Worm (Caenorhabditis elegans) whole organism, mixed stage, embryonic: Measurements from ENCODE around the gene Y52E8A.1.
A peak's percentile ranks its signal among the peaks of the same experiment; 100 is the strongest.

Experiments
- M03D4.4 ChIP-seq: sonication (generic microtip); optimal IDR thresholded peaks from 2 replicates; lab custom pipeline; 2017; ENCODE audit warnings: mild to moderate bottlenecking, missing genetic modification characterization, missing compliant biosample characterization
- bed-3 ChIP-seq: fragments of 200-800 bp; sonication (Bioruptor generic); optimal IDR thresholded peaks from 3 replicates; lab custom pipeline; 2018; ENCODE audit warnings: mild to moderate bottlenecking, missing genetic modification characterization, moderate library complexity, missing compliant biosample characterization
- blmp-1 ChIP-seq: fragments of 150-350 bp; optimal IDR thresholded peaks from 2 replicates; lab custom pipeline; 2014; ENCODE audit warnings: missing biosample characterization, missing genetic modification characterization
- ceh-39 ChIP-seq: fragments of 150-350 bp; optimal IDR thresholded peaks from 2 replicates; lab custom pipeline; 2014; ENCODE audit warnings: missing biosample characterization, missing genetic modification characterization
- ceh-43 ChIP-seq: fragments of 200-800 bp; sonication (Bioruptor generic); optimal IDR thresholded peaks from 2 replicates; lab custom pipeline; 2018; ENCODE audit warnings: mild to moderate bottlenecking, missing genetic modification characterization, moderate library complexity, missing compliant biosample characterization
- ceh-83 ChIP-seq: fragments of 200-800 bp; sonication (Bioruptor generic); optimal IDR thresholded peaks from 2 replicates; lab custom pipeline; 2018; ENCODE audit warnings: mild to moderate bottlenecking, missing genetic modification characterization, missing compliant biosample characterization
- ces-1 ChIP-seq: fragments of 150-350 bp; optimal IDR thresholded peaks from 2 replicates; lab custom pipeline; 2014; ENCODE audit warnings: missing biosample characterization, missing genetic modification reagents, missing genetic modification characterization
- cnd-1 ChIP-seq: fragments of 200-800 bp; sonication (Bioruptor generic); optimal IDR thresholded peaks from 2 replicates; lab custom pipeline; 2018; ENCODE audit warnings: mild to moderate bottlenecking, missing genetic modification characterization, missing compliant biosample characterization
- drap-1 ChIP-seq: fragments of 200-800 bp; sonication (Bioruptor generic); optimal IDR thresholded peaks from 3 replicates; lab custom pipeline; 2018; ENCODE audit warnings: mild to moderate bottlenecking, missing genetic modification characterization, missing compliant biosample characterization
- elt-1 ChIP-seq: sonication (generic microtip); optimal IDR thresholded peaks from 2 replicates; lab custom pipeline; 2017; ENCODE audit warnings: missing genetic modification characterization, mild to moderate bottlenecking, missing compliant biosample characterization, antibody characterized with exemption, moderate library complexity, borderline replicate concordance; ENCODE audit not compliant: insufficient read depth
- flh-1 ChIP-seq: fragments of 200-800 bp; sonication (Bioruptor generic); optimal IDR thresholded peaks from 2 replicates; lab custom pipeline; 2018; ENCODE audit warnings: mild to moderate bottlenecking, missing genetic modification characterization, moderate library complexity, missing compliant biosample characterization
- ham-2 ChIP-seq: fragments of 200-800 bp; sonication (Bioruptor generic); optimal IDR thresholded peaks from 2 replicates; lab custom pipeline; 2018; ENCODE audit warnings: mild to moderate bottlenecking, missing genetic modification characterization, missing compliant biosample characterization
- lin-32 ChIP-seq: fragments of 200-800 bp; sonication (Bioruptor generic); optimal IDR thresholded peaks from 2 replicates; lab custom pipeline; 2018; ENCODE audit warnings: mild to moderate bottlenecking, missing genetic modification characterization, missing compliant biosample characterization
- lsy-2 ChIP-seq: fragments of 150-350 bp; optimal IDR thresholded peaks from 2 replicates; lab custom pipeline; 2014; ENCODE audit warnings: missing biosample characterization, missing genetic modification characterization
- mep-1 ChIP-seq: fragments of 150-350 bp; optimal IDR thresholded peaks from 2 replicates; lab custom pipeline; 2017; ENCODE audit warnings: missing biosample characterization, missing genetic modification reagents, missing genetic modification characterization, inconsistent platforms
- mls-2 ChIP-seq: sonication (generic microtip); optimal IDR thresholded peaks from 2 replicates; lab custom pipeline; 2016; ENCODE audit warnings: mild to moderate bottlenecking, missing genetic modification characterization, moderate library complexity, missing compliant biosample characterization
- nhr-12 ChIP-seq: fragments of 150-350 bp; optimal IDR thresholded peaks from 2 replicates; lab custom pipeline; 2014; ENCODE audit warnings: missing biosample characterization, missing genetic modification characterization
- nhr-237 ChIP-seq: fragments of 150-350 bp; optimal IDR thresholded peaks from 2 replicates; lab custom pipeline; 2014; ENCODE audit warnings: missing biosample characterization, missing genetic modification characterization
- nhr-28 ChIP-seq: fragments of 150-350 bp; optimal IDR thresholded peaks from 2 replicates; lab custom pipeline; 2014; ENCODE audit warnings: missing biosample characterization, missing genetic modification characterization
- nhr-76 ChIP-seq: sonication (generic microtip); optimal IDR thresholded peaks from 2 replicates; lab custom pipeline; 2017; ENCODE audit warnings: missing biosample characterization, missing genetic modification characterization
- pha-4 ChIP-seq: fragments of 150-350 bp; optimal IDR thresholded peaks from 2 replicates; lab custom pipeline; 2018; ENCODE audit warnings: missing biosample characterization, missing genetic modification reagents, missing genetic modification characterization
- sem-2 ChIP-seq: fragments of 200-800 bp; sonication (Bioruptor generic); optimal IDR thresholded peaks from 2 replicates; lab custom pipeline; 2018; ENCODE audit warnings: mild to moderate bottlenecking, missing genetic modification characterization, missing compliant biosample characterization
- snpc-4 ChIP-seq: fragments of 150-350 bp; optimal IDR thresholded peaks from 2 replicates; lab custom pipeline; 2014; ENCODE audit warnings: missing biosample characterization, missing genetic modification characterization
- sptf-1 ChIP-seq: sonication (generic microtip); optimal IDR thresholded peaks from 2 replicates; lab custom pipeline; 2017; ENCODE audit warnings: mild to moderate bottlenecking, missing genetic modification characterization, moderate library complexity, missing compliant biosample characterization
- unc-120 ChIP-seq: sonication (generic microtip); optimal IDR thresholded peaks from 2 replicates; lab custom pipeline; 2017; ENCODE audit warnings: missing genetic modification characterization, missing compliant biosample characterization; ENCODE audit not compliant: poor library complexity, severe bottlenecking
- unc-39 ChIP-seq: fragments of 150-350 bp; optimal IDR thresholded peaks from 2 replicates; lab custom pipeline; 2014; ENCODE audit warnings: missing biosample characterization, missing genetic modification characterization
- unc-62 ChIP-seq: fragments of 150-350 bp; optimal IDR thresholded peaks from 2 replicates; lab custom pipeline; 2014; ENCODE audit warnings: missing biosample characterization, missing genetic modification reagents, missing genetic modification characterization
- zip-8 ChIP-seq: fragments of 150-350 bp; optimal IDR thresholded peaks from 2 replicates; lab custom pipeline; 2014; ENCODE audit warnings: missing biosample characterization, missing genetic modification characterization
- ztf-11 ChIP-seq: fragments of 150-350 bp; optimal IDR thresholded peaks from 2 replicates; lab custom pipeline; 2014; ENCODE audit warnings: missing biosample characterization, missing genetic modification characterization

Y52E8A.1 gene

ce11 chrII:4321766-4322165, at the start of gene Y52E8A.1:
Gene Y52E8A.1 (plus strand): TSS chrII:4322066.
- TF ChIP-seq ceh-39 (tag; lab: Kevin White, UChicago): no peak
- TF ChIP-seq lsy-2 (tag; lab: Kevin White, UChicago): no peak
- no peak for TF ChIP-seq elt-1 (tag; lab: Kevin White, UChicago)
- TF ChIP-seq pha-4: no peak
- TF ChIP-seq ceh-43 (GFP tag; lab: Kevin White, UChicago): no peak
- TF ChIP-seq blmp-1 (tag; lab: Kevin White, UChicago): no peak
- TF ChIP-seq sptf-1 (tag; lab: Kevin White, UChicago): no peak
- no peak for TF ChIP-seq unc-62
- no peak for TF ChIP-seq cnd-1 (tag; lab: Kevin White, UChicago)
- TF ChIP-seq drap-1 (GFP tag; lab: Kevin White, UChicago): no peak
- TF ChIP-seq M03D4.4 (tag; lab: Kevin White, UChicago): no peak
- TF ChIP-seq ham-2 (GFP tag; lab: Kevin White, UChicago): no peak

- TF ChIP-seq snpc-4: no peak
- no peak for TF ChIP-seq mls-2
- TF ChIP-seq drap-1 (GFP tag; lab: Kevin White, UChicago): no peak
- no peak for TF ChIP-seq unc-39 (tag; lab: Kevin White, UChicago)
- no peak for TF ChIP-seq ztf-11
- TF ChIP-seq nhr-12: no peak
- TF ChIP-seq cnd-1 (tag; lab: Kevin White, UChicago): no peak
- TF ChIP-seq blmp-1 (tag; lab: Kevin White, UChicago): no peak
- no peak for TF ChIP-seq ceh-43 (GFP tag; lab: Kevin White, UChicago)
- TF ChIP-seq nhr-237 (tag; lab: Kevin White, UChicago): no peak
- TF ChIP-seq pha-4: no peak
- TF ChIP-seq lin-32: no peak
- TF ChIP-seq unc-120 (tag; lab: Kevin White, UChicago): no peak
- no peak for TF ChIP-seq sem-2 (GFP tag; lab: Kevin White, UChicago)
- no peak for TF ChIP-seq flh-1 (GFP tag; lab: Kevin White, UChicago)
Observed at ce11 chrII:4275637-4276252, 46.1 kb upstream of the Y52E8A.1 start, which contains the start of gene npr-42. Gene npr-42 (plus strand): TSS chrII:4276202.

DNA sequence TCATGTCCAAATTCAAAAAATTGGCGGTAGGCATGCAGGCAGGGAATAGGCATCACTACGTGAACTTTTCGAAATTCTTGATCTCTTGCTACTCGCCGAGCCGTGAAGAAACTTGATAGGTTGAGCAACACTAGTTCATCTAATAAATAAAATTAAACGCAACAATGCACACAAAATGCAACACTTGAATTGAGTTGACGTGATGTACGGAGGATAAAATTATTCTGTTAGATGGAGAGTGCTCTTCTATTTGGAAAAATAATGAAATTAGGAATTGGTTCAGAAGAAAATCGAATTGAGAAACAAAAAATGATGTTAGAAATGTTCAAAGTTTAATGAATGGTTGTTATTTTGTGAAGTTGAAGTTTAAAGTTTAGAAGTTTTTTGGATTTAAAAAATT, 44.9 kb upstream of the Y52E8A.1 start:
- no peak for TF ChIP-seq nhr-28 (tag; lab: Kevin White, UChicago)
- TF ChIP-seq nhr-76 (tag; lab: Kevin White, UChicago): no peak
- TF ChIP-seq ces-1 (GFP tag; lab: Kevin White, UChicago): peak; percentile 71
- no peak for TF ChIP-seq sptf-1 (tag; lab: Kevin White, UChicago)
- no peak for TF ChIP-seq zip-8 (tag; lab: Kevin White, UChicago)
- TF ChIP-seq bed-3 (GFP tag; lab: Kevin White, UChicago): no peak

- TF ChIP-seq ham-2 (GFP tag; lab: Kevin White, UChicago): peak; percentile 52
- TF ChIP-seq sem-2 (GFP tag; lab: Kevin White, UChicago): no peak
Observed at ce11 chrII:4277639-4278038, 44.2 kb upstream of the Y52E8A.1 start.

- TF ChIP-seq mep-1 (tag; lab: Kevin White, UChicago): no peak
- no peak for TF ChIP-seq ceh-39 (tag; lab: Kevin White, UChicago)
- TF ChIP-seq M03D4.4 (tag; lab: Kevin White, UChicago): no peak
- no peak for TF ChIP-seq ham-2 (GFP tag; lab: Kevin White, UChicago)
- no peak for TF ChIP-seq ceh-83 (GFP tag; lab: Kevin White, UChicago)
- TF ChIP-seq bed-3 (GFP tag; lab: Kevin White, UChicago): no peak
- TF ChIP-seq, all 35 proteins: peak for 0
Observed at ce11 chrII:4281743-4282142, 40.1 kb upstream of the Y52E8A.1 start, which contains the start of gene C01F1.5. Gene C01F1.5 (minus strand): TSS chrII:4281845.
